Fruit fly (Drosophila melanogaster) ovary, adult (tissue): ENCODE data around the gene Pfdn6.

Experiments used
- CG17801 ChIP-seq: fragments of 200-800 bp; optimal IDR thresholded peaks from 2 replicates; lab custom pipeline; 2019; ENCODE audit warnings: missing biosample characterization, mild to moderate bottlenecking, missing genetic modification characterization, moderate library complexity; ENCODE audit not compliant: partially characterized antibody

Pfdn6 gene

dm6 chr3L:19928435-19929011 lies 5.1 kb downstream of the Pfdn6 start, which contains the start of the genes CG8004 and RhoGDI:
TSS of gene CG8004 (minus strand) at chr3L:19928508.
TSS of gene RhoGDI (plus strand) at chr3L:19928743.
- no peak for TF ChIP-seq CG17801

DNA sequence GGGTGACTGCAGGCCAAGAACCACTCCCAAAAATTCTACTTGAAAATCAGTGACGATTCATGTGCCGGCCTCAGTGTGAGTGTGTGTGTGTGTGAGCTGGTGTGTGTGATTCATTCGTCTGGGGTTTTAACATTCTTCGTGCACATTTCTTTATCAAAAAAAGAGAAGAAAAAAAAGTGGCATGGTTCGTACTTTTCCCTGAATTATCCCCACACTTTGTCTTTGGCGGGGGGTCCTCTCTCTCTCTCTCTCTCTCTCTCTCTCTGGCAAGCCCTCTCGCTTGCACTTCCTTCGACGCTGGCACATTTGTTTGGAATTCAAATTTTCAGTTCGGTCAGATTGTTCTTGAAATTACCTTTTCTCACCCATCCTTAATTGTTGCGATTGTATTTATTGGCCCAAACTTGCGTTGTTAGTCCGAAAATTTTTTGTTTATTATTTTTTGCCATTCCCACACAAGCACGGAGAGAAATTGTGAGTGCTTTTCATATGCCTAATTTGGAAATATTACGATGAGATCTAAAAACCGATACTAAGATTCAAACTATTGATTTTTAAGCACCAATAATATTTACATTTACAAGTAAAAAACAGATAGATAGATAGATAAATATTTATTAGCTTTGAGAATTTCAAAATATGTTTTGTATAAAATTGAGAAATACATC lies 5.7 kb downstream of the Pfdn6 start:
- TF ChIP-seq CG17801 = no peak

DNA sequence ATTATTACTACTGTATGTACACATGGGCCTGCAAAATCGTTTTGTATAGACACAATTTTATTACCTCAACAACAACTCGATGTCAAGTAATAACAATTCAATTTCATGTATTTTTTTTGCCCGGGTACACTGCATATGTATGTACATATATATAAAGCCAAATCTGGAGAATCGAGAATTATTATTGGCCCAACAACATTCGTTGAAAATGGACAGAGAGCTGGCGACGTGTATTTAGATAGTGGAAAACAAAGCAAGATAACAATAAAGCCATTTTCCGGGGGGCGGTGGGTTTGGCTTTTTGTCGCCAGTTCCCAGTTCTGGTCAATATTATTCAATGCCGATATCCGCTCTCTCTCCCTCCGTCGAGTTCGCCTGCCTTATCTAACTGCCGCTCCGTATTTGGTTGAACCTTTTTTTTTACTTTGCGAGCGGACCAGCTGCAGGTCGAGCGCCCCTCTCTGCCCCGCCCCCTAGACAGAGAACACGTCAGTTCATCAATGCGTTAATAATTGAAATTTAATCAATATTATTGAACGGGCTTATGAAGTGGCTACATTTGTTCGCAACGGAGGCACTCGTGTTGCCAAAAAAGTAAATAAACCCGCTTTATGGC lies 6.4 kb downstream of the Pfdn6 start:
- TF ChIP-seq CG17801 = no peak

dm6 chr3L:19931391-19931790 lies 7.9 kb downstream of the Pfdn6 start, which contains the start of gene CG46462:
TSS of gene CG46462 (plus strand) at chr3L:19931691.
- TF ChIP-seq CG17801 = no peak

DNA sequence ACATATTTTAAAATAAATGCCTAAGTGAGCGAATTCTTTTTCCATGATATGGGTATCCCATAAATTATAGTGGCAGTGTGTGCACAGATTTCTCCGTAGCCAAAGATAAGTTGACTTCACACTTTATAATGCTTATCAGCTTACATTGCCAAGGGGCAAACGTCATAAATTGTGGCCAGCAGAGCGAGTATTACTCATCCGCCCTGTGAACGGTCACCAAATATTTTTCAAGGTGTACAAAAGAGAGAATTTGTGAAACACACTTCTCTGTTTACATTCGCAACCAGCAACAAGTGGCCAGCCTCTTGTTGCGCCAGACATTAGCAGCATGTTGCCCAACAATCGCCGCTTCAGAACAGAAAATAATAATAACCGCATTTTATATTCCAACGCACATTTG lies 9.4 kb downstream of the Pfdn6 start:
- TF ChIP-seq CG17801 = peak; percentile 54

dm6 chr3L:19939024-19939423 lies 15.6 kb downstream of the Pfdn6 start, which contains the start of gene Ac76E:
TSS of gene Ac76E (plus strand) at chr3L:19939287.
- TF ChIP-seq CG17801 = peak; percentile 6

- no peak for TF ChIP-seq CG17801
Measured at dm6 chr3L:19940349-19940748, 16.9 kb downstream of the Pfdn6 start.

dm6 chr3L:19941162-19941561 lies 17.7 kb downstream of the Pfdn6 start:
- no peak for TF ChIP-seq CG17801

DNA sequence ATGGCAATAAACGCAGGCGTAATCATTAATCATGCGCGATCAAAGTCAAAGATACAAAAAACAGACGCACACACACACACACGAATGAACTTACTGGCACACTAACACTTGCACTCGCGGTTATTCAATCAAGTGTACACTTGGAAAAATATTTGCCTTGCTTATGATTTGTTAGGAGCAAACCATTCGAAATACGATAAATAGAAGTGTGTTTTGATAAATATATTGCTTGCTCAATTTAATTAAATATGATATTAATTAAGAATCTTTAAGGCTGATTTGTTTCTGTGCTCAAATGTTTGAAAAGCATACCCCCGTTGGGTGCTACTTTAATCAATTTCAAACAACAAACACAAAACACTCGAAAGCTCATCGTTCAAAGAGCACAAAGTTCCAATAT lies 22.0 kb downstream of the Pfdn6 start:
- no peak for TF ChIP-seq CG17801

DNA sequence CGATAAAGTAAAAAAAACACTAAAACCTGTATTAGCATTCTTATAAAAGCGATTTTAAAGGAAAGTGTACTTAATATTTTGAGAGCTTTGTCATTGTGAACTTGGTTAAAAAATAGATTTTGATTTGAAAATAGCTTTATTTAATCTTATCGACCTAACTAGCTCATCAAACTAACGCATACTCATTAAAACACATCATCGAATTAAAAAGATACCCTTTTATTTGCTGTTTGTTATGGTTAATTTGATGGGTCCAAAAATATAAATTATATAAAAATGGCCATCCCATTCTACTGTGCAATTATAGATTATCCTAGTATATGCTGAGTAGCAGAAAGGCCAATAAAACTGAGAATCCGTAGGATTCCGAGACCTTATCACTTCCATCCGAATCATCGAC lies 27.6 kb downstream of the Pfdn6 start, which contains the start of gene CG32219:
Gene CG32219, minus strand, starts transcription at position 101 of the 400 bp plus-strand sequence.
- no peak for TF ChIP-seq CG17801

- no peak for TF ChIP-seq CG17801
Measured at dm6 chr3L:19951868-19952267, 28.4 kb downstream of the Pfdn6 start, which contains the start of gene CG34258. TSS of gene CG34258 (minus strand) at chr3L:19951968.

DNA sequence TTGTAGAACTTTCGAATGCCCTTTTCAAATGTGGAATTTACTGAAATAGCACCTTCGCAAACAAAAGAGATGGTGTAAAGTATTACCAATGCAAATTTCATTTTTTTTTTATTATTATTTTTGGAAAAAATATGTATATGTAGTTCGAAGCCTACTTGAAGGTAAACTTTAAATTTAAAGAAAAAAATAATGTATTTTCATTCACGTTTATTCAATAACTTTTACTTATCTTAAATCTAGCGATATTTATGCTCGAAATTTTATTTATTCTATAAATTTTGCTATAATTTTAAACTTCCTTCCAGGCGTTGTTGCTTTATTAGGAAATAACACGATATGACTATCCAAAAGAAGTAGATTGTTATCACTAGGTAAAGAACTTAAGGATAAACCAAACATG lies 29.2 kb downstream of the Pfdn6 start, which contains the start of gene CG33710:
Gene CG33710, minus strand, starts transcription at position 101 of the 400 bp plus-strand sequence.
- TF ChIP-seq CG17801 = no peak

- no peak for TF ChIP-seq CG17801
Measured at dm6 chr3L:19953612-19954011, 30.1 kb downstream of the Pfdn6 start, which contains the start of gene CG42655. TSS of gene CG42655 (minus strand) at chr3L:19953712.

dm6 chr3L:19954426-19954825 lies 31.0 kb downstream of the Pfdn6 start, which contains the start of gene CG42654:
TSS of gene CG42654 (minus strand) at chr3L:19954526.
- TF ChIP-seq CG17801 = no peak

- TF ChIP-seq CG17801 = no peak
Measured at dm6 chr3L:19955699-19956098, 32.2 kb downstream of the Pfdn6 start, which contains the start of gene CG42263. TSS of gene CG42263 (minus strand) at chr3L:19955799.

DNA sequence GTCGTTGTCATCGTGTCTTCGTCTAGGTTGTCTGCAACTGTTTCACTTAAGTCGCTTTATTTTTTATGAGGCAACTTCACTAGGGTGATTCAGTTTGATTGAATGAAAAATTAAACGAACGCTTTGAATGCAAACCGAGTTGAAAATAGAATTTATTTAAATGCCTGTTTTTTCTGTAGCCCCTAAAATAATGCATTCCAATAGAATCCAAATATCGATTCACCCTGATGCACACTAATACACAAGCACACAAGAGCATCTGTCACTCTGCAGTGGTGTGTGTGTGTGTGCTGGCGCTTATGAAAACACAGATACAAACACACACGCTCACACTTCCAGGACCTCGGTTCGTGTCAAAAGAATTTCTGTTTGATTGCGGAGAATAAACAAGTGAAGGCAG lies 38.3 kb downstream of the Pfdn6 start:
- TF ChIP-seq CG17801 = no peak
